Worm (Caenorhabditis elegans): ENCODE results near the gene Y39A1A.3.

DNA sequence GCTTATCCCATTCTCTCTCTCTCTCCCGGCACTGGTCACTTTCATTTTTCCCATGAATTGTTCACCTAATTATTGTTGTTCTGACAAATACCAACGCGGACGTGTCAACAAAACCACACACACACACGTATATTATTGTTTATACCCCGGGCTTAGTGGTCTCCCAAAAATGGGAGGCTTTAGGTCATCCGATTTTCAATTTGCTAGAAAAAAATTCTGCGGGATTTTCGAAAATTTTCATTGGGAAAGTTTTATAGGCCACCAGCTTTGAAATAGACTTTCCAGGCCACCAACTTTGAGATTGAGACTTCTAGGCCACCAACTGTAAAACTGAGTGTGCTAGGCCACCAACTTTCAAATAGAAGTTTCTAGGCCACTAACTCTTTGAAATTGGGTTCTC is 41.6 kb upstream of the Y39A1A.3 start:
- TF ChIP-seq snpc-4 (tag; optimal IDR thresholded peaks at IDR 0.05) (no peak), unc-62 (GFP tag; optimal IDR thresholded peaks at IDR 0.05) (no peak), mep-1 (tag; optimal IDR thresholded peaks at IDR 0.05) (no peak), nhr-237 (tag; optimal IDR thresholded peaks at IDR 0.05) (no peak), ztf-11 (tag; optimal IDR thresholded peaks at IDR 0.05) (no peak), mab-5 (tag; optimal IDR thresholded peaks at IDR 0.05) (no peak), lin-13 (tag; optimal IDR thresholded peaks at IDR 0.05) (no peak), ceh-39 (tag; optimal IDR thresholded peaks at IDR 0.05) (no peak)
